Worm (Caenorhabditis elegans) whole organism, L4 larva: ENCODE results near the gene grd-11.

ENCODE experiments used
- F37D6.2 ChIP-seq: sonication (generic microtip); optimal IDR thresholded peaks from 2 replicates; lab custom pipeline; 2016; ENCODE audit warnings: mild to moderate bottlenecking, missing genetic modification characterization, missing compliant biosample characterization
- F49E8.2 ChIP-seq: sonication (generic microtip); optimal IDR thresholded peaks from 2 replicates; lab custom pipeline; 2016; ENCODE audit warnings: missing compliant biosample characterization, mild to moderate bottlenecking, missing genetic modification characterization, borderline replicate concordance
- T20F7.1 ChIP-seq: fragments of 200-800 bp; sonication (Bioruptor generic); optimal IDR thresholded peaks from 2 replicates; lab custom pipeline; 2018; ENCODE audit warnings: mild to moderate bottlenecking, missing genetic modification characterization, missing compliant biosample characterization
- T26A8.4 ChIP-seq: fragments of 200-800 bp; sonication (Bioruptor generic); IDR thresholded peaks from 2 replicates; pipeline ENCODE4 v1.3.6; 2022; ENCODE audit warnings: missing genetic modification characterization, missing compliant biosample characterization
- Y105C5A.15 ChIP-seq: fragments of 200-800 bp; sonication (Bioruptor generic); IDR thresholded peaks from 2 replicates; pipeline ENCODE4 v1.3.6; 2022; ENCODE audit warnings: missing genetic modification characterization, missing compliant biosample characterization
- Y5F2A.4 ChIP-seq: fragments of 200-800 bp; sonication (Bioruptor generic); optimal IDR thresholded peaks from 2 replicates; lab custom pipeline; 2018; ENCODE audit warnings: mild to moderate bottlenecking, missing genetic modification characterization, missing compliant biosample characterization
- Y75B8A.6 ChIP-seq: fragments of 200-800 bp; sonication (Bioruptor generic); IDR thresholded peaks from 2 replicates; pipeline ENCODE4 v1.3.6; 2022; ENCODE audit warnings: missing genetic modification reagents, missing genetic modification characterization, missing compliant biosample characterization
- ZK546.5 ChIP-seq, 2 experiments: sonication (generic microtip); optimal IDR thresholded peaks; 2 replicates each; lab custom pipeline; 2017; ENCODE audit warnings: missing biosample characterization in 2 of 2, missing genetic modification characterization in 2 of 2
- aly-2 ChIP-seq: sonication (generic microtip); optimal IDR thresholded peaks from 2 replicates; lab custom pipeline; 2018; ENCODE audit warnings: missing biosample characterization, missing genetic modification characterization
- ama-1 ChIP-seq: fragments of 150-350 bp; optimal IDR thresholded peaks from 2 replicates; lab custom pipeline; 2014; ENCODE audit warnings: inconsistent platforms, mixed read lengths
- attf-4 ChIP-seq: sonication (generic microtip); optimal IDR thresholded peaks from 3 replicates; lab custom pipeline; 2017; ENCODE audit warnings: missing biosample characterization, missing genetic modification characterization
- ceh-20 ChIP-seq: fragments of 200-800 bp; sonication (Bioruptor generic); IDR thresholded peaks from 2 replicates; pipeline ENCODE4 v1.3.6; 2022; ENCODE audit warnings: missing genetic modification reagents, missing genetic modification characterization, missing compliant biosample characterization
- ceh-44 ChIP-seq: fragments of 200-800 bp; sonication (Bioruptor generic); IDR thresholded peaks from 2 replicates; pipeline ENCODE4 v1.3.6; 2022; ENCODE audit warnings: missing genetic modification reagents, missing genetic modification characterization, missing compliant biosample characterization
- ceh-62 ChIP-seq: sonication (generic microtip); optimal IDR thresholded peaks from 2 replicates; lab custom pipeline; 2017; ENCODE audit warnings: missing biosample characterization, missing genetic modification characterization
- ces-1 ChIP-seq: fragments of 150-350 bp; sonication (generic microtip); optimal IDR thresholded peaks from 4 replicates; lab custom pipeline; 2014; ENCODE audit warnings: missing biosample characterization, missing genetic modification reagents, missing genetic modification characterization
- cey-2 ChIP-seq: sonication (generic microtip); optimal IDR thresholded peaks from 3 replicates; lab custom pipeline; 2017; ENCODE audit warnings: missing genetic modification characterization, mild to moderate bottlenecking, missing compliant biosample characterization, antibody characterized with exemption, borderline replicate concordance; ENCODE audit not compliant: insufficient read depth
- daf-16 ChIP-seq, 3 experiments: sonication (generic microtip); optimal IDR thresholded peaks; 2 replicates each; lab custom pipeline; 2016 to 2017; ENCODE audit warnings: missing genetic modification characterization in 3 of 3, missing genetic modification reagents in 3 of 3, mild to moderate bottlenecking in 2 of 3, missing compliant biosample characterization in 2 of 3, missing biosample characterization in 1 of 3, moderate library complexity in 1 of 3
- dmd-9 ChIP-seq: fragments of 200-800 bp; sonication (Bioruptor generic); IDR thresholded peaks from 2 replicates; pipeline ENCODE4 v1.3.6; 2022; ENCODE audit warnings: missing genetic modification reagents, missing genetic modification characterization, missing compliant biosample characterization
- egl-27 ChIP-seq: sonication (generic microtip); optimal IDR thresholded peaks from 3 replicates; lab custom pipeline; 2017; ENCODE audit warnings: missing biosample characterization, missing genetic modification reagents, missing genetic modification characterization
- egl-43 ChIP-seq: fragments of 200-800 bp; sonication (Bioruptor generic); IDR thresholded peaks from 2 replicates; pipeline ENCODE4 v1.3.6; 2022; ENCODE audit warnings: missing genetic modification reagents, missing genetic modification characterization, missing compliant biosample characterization
- gei-8 ChIP-seq: fragments of 200-800 bp; sonication (Bioruptor generic); optimal IDR thresholded peaks from 2 replicates; lab custom pipeline; 2018; ENCODE audit warnings: mild to moderate bottlenecking, missing genetic modification characterization, missing compliant biosample characterization
- hmg-1.1 ChIP-seq: fragments of 200-800 bp; sonication (Bioruptor generic); IDR thresholded peaks from 2 replicates; pipeline ENCODE4 v1.3.6; 2022; ENCODE audit warnings: missing genetic modification reagents, missing genetic modification characterization, missing compliant biosample characterization
- lin-1 ChIP-seq: fragments of 200-800 bp; sonication (Bioruptor generic); IDR thresholded peaks from 2 replicates; pipeline ENCODE4 v1.3.6; 2022; ENCODE audit warnings: missing genetic modification reagents, missing genetic modification characterization, missing compliant biosample characterization
- lin-13 ChIP-seq: fragments of 150-350 bp; optimal IDR thresholded peaks from 2 replicates; lab custom pipeline; 2014; ENCODE audit warnings: missing biosample characterization, missing genetic modification reagents, missing genetic modification characterization
- lin-29 ChIP-seq: fragments of 200-800 bp; sonication (Bioruptor generic); IDR thresholded peaks from 2 replicates; pipeline ENCODE4 v1.3.6; 2022; ENCODE audit warnings: missing genetic modification reagents, missing genetic modification characterization, missing compliant biosample characterization
- lin-39 ChIP-seq: fragments of 150-350 bp; optimal IDR thresholded peaks from 2 replicates; lab custom pipeline; 2014; ENCODE audit warnings: missing biosample characterization, missing genetic modification reagents, missing genetic modification characterization
- lsy-2 ChIP-seq, 2 experiments: fragments of 150-350 bp in 1 of 2; sonication (generic microtip) in 1 of 2; optimal IDR thresholded peaks; 2 replicates each; lab custom pipeline; 2014 to 2017; ENCODE audit warnings: missing biosample characterization in 2 of 2, missing genetic modification characterization in 2 of 2
- mxl-3 ChIP-seq: fragments of 200-800 bp; sonication (Bioruptor generic); optimal IDR thresholded peaks from 2 replicates; lab custom pipeline; 2018; ENCODE audit warnings: mild to moderate bottlenecking, missing genetic modification characterization, missing compliant biosample characterization
- nhr-10 ChIP-seq: fragments of 150-350 bp; optimal IDR thresholded peaks from 2 replicates; lab custom pipeline; 2014; ENCODE audit warnings: missing biosample characterization, missing genetic modification characterization
- nhr-102 ChIP-seq: sonication (generic microtip); optimal IDR thresholded peaks from 2 replicates; lab custom pipeline; 2016; ENCODE audit warnings: mild to moderate bottlenecking, missing genetic modification characterization, moderate library complexity, missing compliant biosample characterization
- nhr-111 ChIP-seq: fragments of 200-800 bp; sonication (Bioruptor generic); optimal IDR thresholded peaks from 2 replicates; lab custom pipeline; 2018; ENCODE audit warnings: mild to moderate bottlenecking, missing genetic modification characterization, missing compliant biosample characterization
- nhr-237 ChIP-seq: sonication (generic microtip); optimal IDR thresholded peaks from 2 replicates; lab custom pipeline; 2017; ENCODE audit warnings: missing biosample characterization, missing genetic modification characterization
- nhr-25 ChIP-seq: sonication (generic microtip); optimal IDR thresholded peaks from 2 replicates; lab custom pipeline; 2017; ENCODE audit warnings: missing genetic modification characterization, mild to moderate bottlenecking, missing compliant biosample characterization, antibody characterized with exemption, moderate library complexity, borderline replicate concordance; ENCODE audit not compliant: insufficient read depth
- nhr-42 ChIP-seq: fragments of 200-800 bp; sonication (Bioruptor generic); IDR thresholded peaks from 2 replicates; pipeline ENCODE4 v1.3.6; 2022; ENCODE audit warnings: missing genetic modification characterization, missing compliant biosample characterization
- nhr-77 ChIP-seq: fragments of 150-350 bp; optimal IDR thresholded peaks from 2 replicates; lab custom pipeline; 2014; ENCODE audit warnings: missing biosample characterization, missing genetic modification characterization
- pha-4 ChIP-seq, 2 experiments: fragments of 150-350 bp in 1 of 2; fragments of 200-800 bp in 1 of 2; sonication (Bioruptor generic) in 1 of 2; IDR thresholded peaks in 1 of 2; optimal IDR thresholded peaks in 1 of 2; 2 replicates each; pipeline versions ENCODE4 v1.3.6 to Lab custom; 2014 to 2022; ENCODE audit warnings: missing genetic modification characterization in 2 of 2, missing genetic modification reagents in 2 of 2, missing biosample characterization in 1 of 2, missing compliant biosample characterization in 1 of 2
- pqm-1 ChIP-seq: sonication (generic microtip); optimal IDR thresholded peaks from 2 replicates; lab custom pipeline; 2017; ENCODE audit warnings: missing biosample characterization, missing genetic modification characterization
- rbr-2 ChIP-seq: sonication (generic microtip); optimal IDR thresholded peaks from 2 replicates; lab custom pipeline; 2016; ENCODE audit warnings: missing genotype, missing genetic modification characterization, missing compliant biosample characterization
- skn-1 ChIP-seq: fragments of 150-350 bp; optimal IDR thresholded peaks from 2 replicates; lab custom pipeline; 2014; ENCODE audit warnings: missing biosample characterization, missing genetic modification characterization
- snpc-4 ChIP-seq: fragments of 150-350 bp; optimal IDR thresholded peaks from 2 replicates; lab custom pipeline; 2014; ENCODE audit warnings: missing biosample characterization, missing genetic modification characterization
- spr-3 ChIP-seq: fragments of 200-800 bp; sonication (Bioruptor generic); optimal IDR thresholded peaks from 2 replicates; lab custom pipeline; 2018; ENCODE audit warnings: mild to moderate bottlenecking, missing genetic modification characterization, missing compliant biosample characterization
- tra-1 ChIP-seq: fragments of 200-800 bp; sonication (Bioruptor generic); IDR thresholded peaks from 2 replicates; pipeline ENCODE4 v1.3.6; 2022; ENCODE audit warnings: missing genetic modification reagents, missing genetic modification characterization, missing compliant biosample characterization
- unc-62 ChIP-seq, 3 experiments: fragments of 150-350 bp in 1 of 3; sonication (generic microtip); optimal IDR thresholded peaks in 2 of 3; peaks in 1 of 3; 1 replicate in 1 of 3; 2 replicates in 2 of 3; lab custom pipeline; 2014 to 2017; ENCODE audit warnings: missing biosample characterization in 3 of 3, missing genetic modification characterization in 3 of 3, missing genetic modification reagents in 3 of 3, missing genotype in 1 of 3
- ztf-7 ChIP-seq: fragments of 150-350 bp; optimal IDR thresholded peaks from 2 replicates; lab custom pipeline; 2014; ENCODE audit warnings: missing biosample characterization, missing genetic modification characterization

Gene grd-11

ce11 chrV:20410285-20410684, 53.7 kb downstream of the grd-11 start (continued):
- TF ChIP-seq tra-1 (GFP tag; lab: Robert Waterston, UW) (no peak), T20F7.1 (GFP tag; lab: Kevin White, UChicago) (no peak)

ce11 chrV:20411659-20412058, 55.1 kb downstream of the grd-11 start, which contains the start of gene F53H2.3:
F53H2.3 (minus strand) TSS chrV:20411759.
- TF ChIP-seq snpc-4 (tag; lab: Kevin White, UChicago) (no peak), egl-43 (no peak), ztf-7 (tag; lab: Kevin White, UChicago) (no peak), F49E8.2 (tag; lab: Kevin White, UChicago) (no peak), lin-1 (GFP tag; lab: Robert Waterston, UW) (no peak), spr-3 (GFP tag; lab: Kevin White, UChicago) (no peak)

ce11 chrV:20412225-20412624, 55.7 kb downstream of the grd-11 start:
- TF ChIP-seq Y75B8A.6 (GFP tag; lab: Robert Waterston, UW) (0 out of 2 replicates have a peak, but pooled peaks have one; percentile 19), ceh-44 (GFP tag; lab: Robert Waterston, UW) (no peak), skn-1 (tag; lab: Kevin White, UChicago) (no peak), nhr-10 (tag; lab: Kevin White, UChicago) (no peak), cey-2 (tag; lab: Kevin White, UChicago) (no peak), nhr-237 (tag; lab: Kevin White, UChicago) (no peak), nhr-102 (tag; lab: Kevin White, UChicago) (peak; percentile 23), mxl-3 (GFP tag; lab: Kevin White, UChicago) (no peak), Y5F2A.4 (GFP tag; lab: Kevin White, UChicago) (no peak), lin-1 (GFP tag; lab: Robert Waterston, UW) (peak; percentile 76), lin-39 (no peak), unc-62 (GFP tag; optimal IDR thresholded peaks at IDR 0.05 in 1 of 2; lab: Kevin White, UChicago) (peak in 1 of 2 experiments; percentile 55), unc-62 (tag; optimal IDR thresholded peaks at IDR 0.05; lab: Kevin White, UChicago) (no peak), ceh-62 (no peak), attf-4 (no peak), T26A8.4 (GFP tag; lab: Robert Waterston, UW) (no peak), Y105C5A.15 (no peak), aly-2 (no peak), dmd-9 (GFP tag; lab: Robert Waterston, UW) (no peak), tra-1 (GFP tag; lab: Robert Waterston, UW) (0 out of 2 replicates have a peak, but pooled peaks have one; percentile 67), nhr-42 (no peak), gei-8 (GFP tag; lab: Kevin White, UChicago) (no peak), lsy-2 (tag; optimal IDR thresholded peaks at IDR 0.05; lab: Kevin White, UChicago) (no peak), nhr-25 (tag; lab: Kevin White, UChicago) (no peak), hmg-1.1 (GFP tag; lab: Robert Waterston, UW) (0 out of 2 replicates have a peak, but pooled peaks have one; percentile 31), lin-13 (peak; percentile 12), ztf-7 (tag; lab: Kevin White, UChicago) (no peak), ama-1 (lab: Kevin White, UChicago) (no peak), T20F7.1 (GFP tag; lab: Kevin White, UChicago) (peak; percentile 29), rbr-2 (no peak), ces-1 (GFP tag; lab: Kevin White, UChicago) (no peak), ceh-20 (GFP tag; lab: Robert Waterston, UW) (0 out of 2 replicates have a peak, but pooled peaks have one; percentile 42), lin-29 (GFP tag; lab: Robert Waterston, UW) (no peak), nhr-111 (GFP tag; lab: Kevin White, UChicago) (no peak), ZK546.5 (tag; optimal IDR thresholded peaks at IDR 0.05; lab: Kevin White, UChicago) (no peak), daf-16 (GFP tag; optimal IDR thresholded peaks at IDR 0.05; lab: Kevin White, UChicago) (no peak), daf-16 (tag; optimal IDR thresholded peaks at IDR 0.05; lab: Kevin White, UChicago) (peak; percentile 83), pha-4 (GFP tag; IDR thresholded peaks at IDR 0.05; lab: Robert Waterston, UW) (peak; percentile 29; the same call in 1 of the 2 replicates), pha-4 (tag; optimal IDR thresholded peaks at IDR 0.05; lab: Kevin White, UChicago) (no peak), pqm-1 (peak; percentile 31), egl-27 (tag; lab: Kevin White, UChicago) (no peak), F37D6.2 (tag; lab: Kevin White, UChicago) (no peak), nhr-77 (tag; lab: Kevin White, UChicago) (peak; percentile 30)
